Worm (Caenorhabditis elegans) whole organism, L2 larva: ENCODE results near the gene vps-53.

Experiments used
- dmd-4 ChIP-seq: sonication (generic microtip); optimal IDR thresholded peaks from 2 replicates; lab custom pipeline; 2017; ENCODE audit warnings: missing biosample characterization, missing genetic modification characterization
- elt-1 ChIP-seq: fragments of 150-350 bp; optimal IDR thresholded peaks from 2 replicates; lab custom pipeline; 2014; ENCODE audit warnings: missing biosample characterization, missing genetic modification characterization
- lin-39 ChIP-seq: fragments of 150-350 bp; optimal IDR thresholded peaks from 2 replicates; lab custom pipeline; 2014; ENCODE audit warnings: missing biosample characterization, missing genetic modification reagents, missing genetic modification characterization
- nhr-12 ChIP-seq: fragments of 150-350 bp; optimal IDR thresholded peaks from 2 replicates; lab custom pipeline; 2014; ENCODE audit warnings: missing biosample characterization, missing genetic modification characterization
- nhr-23 ChIP-seq: fragments of 150-350 bp; optimal IDR thresholded peaks from 2 replicates; lab custom pipeline; 2014; ENCODE audit warnings: missing biosample characterization, missing genetic modification reagents, missing genetic modification characterization
- nhr-237 ChIP-seq: fragments of 150-350 bp; optimal IDR thresholded peaks from 2 replicates; lab custom pipeline; 2014; ENCODE audit warnings: missing biosample characterization, missing genetic modification characterization
- peb-1 ChIP-seq: fragments of 150-350 bp; optimal IDR thresholded peaks from 2 replicates; lab custom pipeline; 2014; ENCODE audit warnings: missing biosample characterization, missing genetic modification characterization
- sma-9 ChIP-seq, 2 experiments: fragments of 150-350 bp in 1 of 2; sonication (generic microtip) in 1 of 2; optimal IDR thresholded peaks; 2 replicates each; lab custom pipeline; 2014 to 2016; ENCODE audit warnings: missing genetic modification characterization in 2 of 2, mild to moderate bottlenecking in 1 of 2, missing biosample characterization in 1 of 2, missing compliant biosample characterization in 1 of 2, missing genetic modification reagents in 1 of 2, moderate library complexity in 1 of 2
- unc-62 ChIP-seq: fragments of 150-350 bp; optimal IDR thresholded peaks from 2 replicates; lab custom pipeline; 2014; ENCODE audit warnings: missing biosample characterization, missing genetic modification reagents, missing genetic modification characterization
- ztf-11 ChIP-seq: sonication (generic microtip); optimal IDR thresholded peaks from 2 replicates; lab custom pipeline; 2017; ENCODE audit warnings: missing biosample characterization, missing genetic modification characterization

DNA sequence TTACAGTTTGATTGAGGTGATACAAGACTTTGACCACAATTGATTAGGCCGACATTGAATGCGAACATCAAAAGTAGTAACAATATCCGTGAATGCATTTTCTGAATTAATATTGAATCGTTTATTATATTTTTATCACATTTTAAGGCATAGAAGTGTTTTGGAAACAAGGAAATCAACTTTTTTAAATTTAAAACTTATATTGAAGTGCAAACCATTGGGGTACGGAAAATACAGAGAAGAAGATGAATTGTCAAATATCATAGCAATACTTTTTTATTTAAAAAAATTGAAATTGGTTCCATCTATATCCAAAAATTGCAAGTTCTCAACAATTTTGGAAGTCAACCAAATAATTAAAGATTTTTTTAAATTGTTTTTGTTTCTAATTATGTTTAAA is 14.1 kb downstream of the vps-53 start, which contains the start of gene T05G5.1:
- TF ChIP-seq peb-1 (tag; lab: Kevin White, UChicago) (no peak), sma-9 (GFP tag; optimal IDR thresholded peaks at IDR 0.05; lab: Kevin White, UChicago) (no peak), sma-9 (tag; optimal IDR thresholded peaks at IDR 0.05; lab: Kevin White, UChicago) (no peak), dmd-4 (no peak), nhr-12 (tag; lab: Kevin White, UChicago) (no peak), elt-1 (tag; lab: Kevin White, UChicago) (no peak), nhr-23 (no peak), lin-39 (no peak), ztf-11 (tag; lab: Kevin White, UChicago) (no peak), unc-62 (GFP tag; lab: Kevin White, UChicago) (no peak), nhr-237 (tag; lab: Kevin White, UChicago) (no peak)
